Fruit fly (Drosophila melanogaster) whole organism, embryonic: ENCODE results near the gene CG5934.

Source experiments
- Awh ChIP-seq: fragments of 200-800 bp; sonication (Bioruptor generic); IDR thresholded peaks from 2 replicates; pipeline ENCODE4, ENCODE4 v1.3.6; 2022; ENCODE audit warnings: missing biosample characterization, missing genetic modification characterization
- Bteb2 ChIP-seq: fragments of 200-800 bp; sonication (Bioruptor generic); optimal IDR thresholded peaks from 2 replicates; lab custom pipeline; 2016; ENCODE audit warnings: missing biosample characterization, missing genetic modification characterization
- CG10147 ChIP-seq: fragments of 200-800 bp; sonication (Bioruptor generic); optimal IDR thresholded peaks from 2 replicates; lab custom pipeline; 2019; ENCODE audit warnings: missing biosample characterization, mild to moderate bottlenecking, missing genetic modification characterization, moderate library complexity
- CG10267 ChIP-seq: fragments of 200-800 bp; sonication (Bioruptor generic); optimal IDR thresholded peaks from 2 replicates; lab custom pipeline; 2018; ENCODE audit warnings: missing biosample characterization, mild to moderate bottlenecking, missing genetic modification characterization, moderate library complexity
- CG10366 ChIP-seq: fragments of 200-800 bp; sonication (Bioruptor generic); IDR thresholded peaks from 2 replicates; pipeline ENCODE4 v1.3.6; 2022; ENCODE audit warnings: missing biosample characterization, missing genetic modification characterization
- CG14441 ChIP-seq: fragments of 200-800 bp; sonication (Bioruptor generic); IDR thresholded peaks from 2 replicates; pipeline ENCODE4 v1.3.6; 2022; ENCODE audit warnings: missing biosample characterization, missing genetic modification characterization
- CG15601 ChIP-seq: fragments of 200-800 bp; sonication (Bioruptor generic); optimal IDR thresholded peaks from 3 replicates; lab custom pipeline; 2019; ENCODE audit warnings: missing biosample characterization, mild to moderate bottlenecking, missing genetic modification characterization, moderate library complexity
- CG15696 ChIP-seq: fragments of 200-800 bp; sonication (Bioruptor generic); optimal IDR thresholded peaks from 2 replicates; lab custom pipeline; 2019; ENCODE audit warnings: missing biosample characterization, mild to moderate bottlenecking, missing genetic modification characterization, moderate library complexity
- CG16863 ChIP-seq: fragments of 200-800 bp; sonication (Bioruptor generic); optimal IDR thresholded peaks from 3 replicates; lab custom pipeline; 2016; ENCODE audit warnings: missing biosample characterization, missing genetic modification characterization
- CG17359 ChIP-seq: fragments of 200-800 bp; sonication (Bioruptor generic); optimal IDR thresholded peaks from 3 replicates; lab custom pipeline; 2018; ENCODE audit warnings: missing biosample characterization, mild to moderate bottlenecking, missing genetic modification characterization, moderate library complexity
- CG17612 ChIP-seq: fragments of 200-800 bp; sonication (Bioruptor generic); IDR thresholded peaks from 2 replicates; pipeline ENCODE4 v1.3.6; 2022; ENCODE audit warnings: missing biosample characterization, missing genetic modification characterization
- CG17912 ChIP-seq: fragments of 200-800 bp; sonication (Bioruptor generic); optimal IDR thresholded peaks from 2 replicates; lab custom pipeline; 2018; ENCODE audit warnings: missing biosample characterization, mild to moderate bottlenecking, missing genetic modification characterization
- CG18011 ChIP-seq: fragments of 200-800 bp; sonication (Bioruptor generic); optimal IDR thresholded peaks from 2 replicates; lab custom pipeline; 2017; ENCODE audit warnings: missing biosample characterization, missing genetic modification characterization, mild to moderate bottlenecking, moderate library complexity, missing genotype
- CG2129 ChIP-seq: fragments of 200-800 bp; sonication (Bioruptor generic); IDR thresholded peaks from 2 replicates; pipeline ENCODE4 v1.3.6; 2022; ENCODE audit warnings: missing biosample characterization, missing genetic modification characterization; ENCODE audit not compliant: partially characterized antibody
- CG31365 ChIP-seq: fragments of 200-800 bp; sonication (Bioruptor generic); optimal IDR thresholded peaks from 2 replicates; lab custom pipeline; 2018; ENCODE audit warnings: missing biosample characterization, mild to moderate bottlenecking, missing genetic modification characterization
- CG31441 ChIP-seq: fragments of 200-800 bp; sonication (Bioruptor generic); IDR thresholded peaks from 2 replicates; pipeline ENCODE4 v1.3.6; 2022; ENCODE audit warnings: missing biosample characterization, missing genetic modification characterization
- CG32767 ChIP-seq: fragments of 200-800 bp; sonication (Bioruptor generic); IDR thresholded peaks from 2 replicates; pipeline ENCODE4 v1.3.6; 2022; ENCODE audit warnings: missing biosample characterization, missing genetic modification characterization
- CG3847 ChIP-seq: fragments of 200-800 bp; sonication (Bioruptor generic); IDR thresholded peaks from 2 replicates; pipeline ENCODE4 v1.3.6; 2022; ENCODE audit warnings: missing biosample characterization, missing genetic modification characterization
- CG3995 ChIP-seq: fragments of 200-800 bp; sonication (Bioruptor generic); optimal IDR thresholded peaks from 3 replicates; lab custom pipeline; 2016; ENCODE audit warnings: missing biosample characterization, missing genetic modification characterization
- CG6791 ChIP-seq: fragments of 200-800 bp; sonication (Bioruptor generic); IDR thresholded peaks from 3 replicates; pipeline ENCODE4 v1.3.6; 2022; ENCODE audit warnings: missing biosample characterization, missing genetic modification characterization; ENCODE audit not compliant: partially characterized antibody
- CG7271 ChIP-seq: fragments of 200-800 bp; sonication (Bioruptor generic); optimal IDR thresholded peaks from 2 replicates; lab custom pipeline; 2018; ENCODE audit warnings: missing biosample characterization, mild to moderate bottlenecking, missing genetic modification characterization, moderate library complexity
- CG7839 ChIP-seq: fragments of 200-800 bp; sonication (Bioruptor generic); optimal IDR thresholded peaks from 3 replicates; lab custom pipeline; 2018; ENCODE audit warnings: missing biosample characterization, mild to moderate bottlenecking, missing genetic modification characterization, moderate library complexity
- CG8089 ChIP-seq: fragments of 200-800 bp; sonication (Bioruptor generic); optimal IDR thresholded peaks from 3 replicates; lab custom pipeline; 2016; ENCODE audit warnings: missing biosample characterization, missing genetic modification characterization
- CG8388 ChIP-seq: fragments of 200-800 bp; sonication (Bioruptor generic); optimal IDR thresholded peaks from 2 replicates; lab custom pipeline; 2019; ENCODE audit warnings: missing biosample characterization, mild to moderate bottlenecking, missing genetic modification characterization, moderate library complexity
- Camta ChIP-seq: fragments of 200-800 bp; sonication (Bioruptor generic); optimal IDR thresholded peaks from 2 replicates; lab custom pipeline; 2016; ENCODE audit warnings: missing biosample characterization, missing genetic modification characterization
- Chrac-16 ChIP-seq: fragments of 200-800 bp; sonication (Bioruptor generic); optimal IDR thresholded peaks from 3 replicates; lab custom pipeline; 2016; ENCODE audit warnings: missing biosample characterization, missing genetic modification characterization
- D ChIP-seq, 2 experiments: fragments of 200-800 bp in 1 of 2; fragments of >200 bp in 1 of 2; sonication (Bioruptor generic) in 1 of 2; optimal IDR thresholded peaks; 2 replicates in 1 of 2; 3 replicates in 1 of 2; lab custom pipeline; 2017; ENCODE audit warnings: mild to moderate bottlenecking in 1 of 2, missing biosample characterization in 1 of 2, missing genetic modification characterization in 1 of 2, missing genetic modification reagents in 1 of 2
- D19B ChIP-seq: fragments of 200-800 bp; sonication (Bioruptor generic); optimal IDR thresholded peaks from 2 replicates; lab custom pipeline; 2017; ENCODE audit warnings: missing biosample characterization, mild to moderate bottlenecking, missing genetic modification characterization
- Dad ChIP-seq: fragments of 200-800 bp; sonication (Bioruptor generic); optimal IDR thresholded peaks from 3 replicates; lab custom pipeline; 2016; ENCODE audit warnings: missing biosample characterization, missing genetic modification characterization
- HLH54F ChIP-seq: fragments of 200-800 bp; sonication (Bioruptor generic); optimal IDR thresholded peaks from 3 replicates; lab custom pipeline; 2016; ENCODE audit warnings: missing biosample characterization, missing genetic modification characterization
- Hmr ChIP-seq: fragments of 200-800 bp; sonication (Bioruptor generic); optimal IDR thresholded peaks from 3 replicates; lab custom pipeline; 2017; ENCODE audit warnings: mild to moderate bottlenecking, missing biosample characterization, missing genetic modification reagents, missing genetic modification characterization
- Hmx ChIP-seq: fragments of 200-800 bp; sonication (Bioruptor generic); optimal IDR thresholded peaks from 2 replicates; lab custom pipeline; 2016; ENCODE audit warnings: missing biosample characterization, missing genetic modification characterization
- Sox100B ChIP-seq: fragments of 200-800 bp; sonication (Bioruptor generic); optimal IDR thresholded peaks from 3 replicates; lab custom pipeline; 2018; ENCODE audit warnings: missing biosample characterization, mild to moderate bottlenecking, missing genetic modification characterization
- Xrp1 ChIP-seq: fragments of 200-800 bp; sonication (Bioruptor generic); IDR thresholded peaks from 2 replicates; pipeline ENCODE4 v1.3.6; 2022; ENCODE audit warnings: missing biosample characterization, missing genetic modification characterization
- ci ChIP-seq: fragments of 200-800 bp; sonication (Bioruptor generic); IDR thresholded peaks from 3 replicates; pipeline ENCODE4 v1.3.6; 2022; ENCODE audit warnings: missing biosample characterization, missing genetic modification characterization
- dan ChIP-seq: fragments of 200-800 bp; sonication (Bioruptor generic); IDR thresholded peaks from 2 replicates; pipeline ENCODE4 v1.3.6; 2022; ENCODE audit warnings: missing biosample characterization, missing genetic modification characterization
- dysf ChIP-seq: fragments of 200-800 bp; sonication (Bioruptor generic); IDR thresholded peaks from 3 replicates; pipeline ENCODE4 v1.3.6; 2022; ENCODE audit warnings: missing biosample characterization, missing genetic modification characterization
- ems ChIP-seq: fragments of 200-800 bp; sonication (Bioruptor generic); optimal IDR thresholded peaks from 3 replicates; lab custom pipeline; 2016; ENCODE audit warnings: missing biosample characterization, missing genetic modification characterization
- fd64A ChIP-seq: fragments of 200-800 bp; sonication (Bioruptor generic); optimal IDR thresholded peaks from 3 replicates; lab custom pipeline; 2018; ENCODE audit warnings: missing biosample characterization, mild to moderate bottlenecking, missing genetic modification characterization
- fu2 ChIP-seq: fragments of 200-800 bp; sonication (Bioruptor generic); optimal IDR thresholded peaks from 2 replicates; lab custom pipeline; 2016; ENCODE audit warnings: missing biosample characterization, missing genetic modification characterization
- kni ChIP-seq: fragments of 200-800 bp; sonication (Bioruptor generic); optimal IDR thresholded peaks from 3 replicates; lab custom pipeline; 2017; ENCODE audit warnings: mild to moderate bottlenecking, missing biosample characterization, missing genetic modification reagents, missing genetic modification characterization
- nerfin-1 ChIP-seq: fragments of 200-800 bp; sonication (Bioruptor generic); optimal IDR thresholded peaks from 3 replicates; lab custom pipeline; 2019; ENCODE audit warnings: missing biosample characterization, mild to moderate bottlenecking, missing genetic modification characterization, moderate library complexity
- repo ChIP-seq: fragments of 200-800 bp; sonication (Bioruptor generic); optimal IDR thresholded peaks from 2 replicates; lab custom pipeline; 2016; ENCODE audit warnings: missing biosample characterization, missing genetic modification characterization
- sisA ChIP-seq: fragments of 200-800 bp; sonication (Bioruptor generic); IDR thresholded peaks from 2 replicates; pipeline ENCODE4 v1.3.6; 2022; ENCODE audit warnings: missing biosample characterization, missing genetic modification characterization
- sug ChIP-seq: fragments of 200-800 bp; optimal IDR thresholded peaks from 2 replicates; lab custom pipeline; 2019; ENCODE audit warnings: missing biosample characterization, mild to moderate bottlenecking, missing genetic modification characterization, moderate library complexity
- unc-4 ChIP-seq: fragments of 200-800 bp; sonication (Bioruptor generic); IDR thresholded peaks from 2 replicates; pipeline ENCODE4 v1.3.6; 2022; ENCODE audit warnings: missing biosample characterization, missing genetic modification characterization; ENCODE audit not compliant: partially characterized antibody
- unpg ChIP-seq: fragments of 200-800 bp; sonication (Bioruptor generic); optimal IDR thresholded peaks from 3 replicates; lab custom pipeline; 2018; ENCODE audit warnings: missing biosample characterization, mild to moderate bottlenecking, missing genetic modification characterization, moderate library complexity
- wdn ChIP-seq: fragments of 200-800 bp; sonication (Bioruptor generic); IDR thresholded peaks from 2 replicates; pipeline ENCODE4 v1.3.6; 2022; ENCODE audit warnings: missing biosample characterization, missing genetic modification characterization

CG5934 gene

dm6 chr3R:27238438-27239301, 34.8 kb upstream of the CG5934 start, which contains the start of the genes CG31064 and PolA2 (continued):
- TF ChIP-seq ems (GFP tag; lab: Kevin White, UChicago) (no peak), CG17359 (tag; lab: Kevin White, UChicago) (no peak), CG18011 (GFP tag; lab: Kevin White, UChicago) (peak; percentile 17), CG32767 (GFP tag; lab: Robert Waterston, UW) (no peak), CG14441 (GFP tag; lab: Robert Waterston, UW) (no peak), Bteb2 (GFP tag; lab: Kevin White, UChicago) (no peak), D (optimal IDR thresholded peaks at IDR 0.05; lab: Kevin White, UChicago) (no peak), D (GFP tag; optimal IDR thresholded peaks at IDR 0.05; lab: Kevin White, UChicago) (no peak), CG7271 (tag; lab: Kevin White, UChicago) (no peak), CG10267 (peak; percentile 53), CG17612 (GFP tag; lab: Robert Waterston, UW) (no peak), CG8388 (GFP tag; lab: Kevin White, UChicago) (no peak), CG6791 (GFP tag; lab: Robert Waterston, UW) (peak; percentile 85), CG10147 (GFP tag; lab: Kevin White, UChicago) (peak; percentile 5), CG3847 (GFP tag; lab: Robert Waterston, UW) (peak; percentile 51; the same call in 1 of the 2 replicates), nerfin-1 (peak; percentile 11), repo (no peak), kni (GFP tag; lab: Kevin White, UChicago) (peak; percentile 26), sisA (no peak), CG8089 (GFP tag; lab: Kevin White, UChicago) (no peak), HLH54F (GFP tag; lab: Kevin White, UChicago) (no peak), D19B (GFP tag; lab: Kevin White, UChicago) (no peak), CG15696 (tag; lab: Kevin White, UChicago) (no peak), dan (GFP tag; lab: Robert Waterston, UW) (no peak), sug (no peak), CG10366 (GFP tag; lab: Robert Waterston, UW) (no peak), CG7839 (tag; lab: Kevin White, UChicago) (no peak), Chrac-16 (GFP tag; lab: Kevin White, UChicago) (no peak), Awh (GFP tag; lab: Robert Waterston, UW) (no peak), fd64A (no peak), CG3995 (GFP tag; lab: Kevin White, UChicago) (peak; percentile 100), CG2129 (GFP tag; lab: Robert Waterston, UW) (no peak), CG31365 (no peak), Hmr (GFP tag; lab: Kevin White, UChicago) (peak; percentile 10), CG17912 (peak; percentile 38), unpg (GFP tag; lab: Kevin White, UChicago) (no peak), Xrp1 (GFP tag; lab: Robert Waterston, UW) (peak; percentile 29; the same call in 1 of the 2 replicates), unc-4 (GFP tag; lab: Robert Waterston, UW) (peak; percentile 72), Dad (GFP tag; lab: Kevin White, UChicago) (peak; percentile 17), CG31441 (GFP tag; lab: Robert Waterston, UW) (peak; percentile 69), Hmx (no peak), Camta (GFP tag; lab: Kevin White, UChicago) (no peak), ci (GFP tag; lab: Robert Waterston, UW) (peak; percentile 66; the same call in 2 of the 3 replicates), Sox100B (GFP tag; lab: Kevin White, UChicago) (no peak), CG15601 (peak; percentile 15), fu2 (GFP tag; lab: Kevin White, UChicago) (no peak), CG16863 (GFP tag; lab: Kevin White, UChicago) (no peak), wdn (GFP tag; lab: Robert Waterston, UW) (no peak), dysf (GFP tag; lab: Robert Waterston, UW) (no peak)
